ENCODE assay signal across 6 worm cellular contexts in the genomic region with DNA sequence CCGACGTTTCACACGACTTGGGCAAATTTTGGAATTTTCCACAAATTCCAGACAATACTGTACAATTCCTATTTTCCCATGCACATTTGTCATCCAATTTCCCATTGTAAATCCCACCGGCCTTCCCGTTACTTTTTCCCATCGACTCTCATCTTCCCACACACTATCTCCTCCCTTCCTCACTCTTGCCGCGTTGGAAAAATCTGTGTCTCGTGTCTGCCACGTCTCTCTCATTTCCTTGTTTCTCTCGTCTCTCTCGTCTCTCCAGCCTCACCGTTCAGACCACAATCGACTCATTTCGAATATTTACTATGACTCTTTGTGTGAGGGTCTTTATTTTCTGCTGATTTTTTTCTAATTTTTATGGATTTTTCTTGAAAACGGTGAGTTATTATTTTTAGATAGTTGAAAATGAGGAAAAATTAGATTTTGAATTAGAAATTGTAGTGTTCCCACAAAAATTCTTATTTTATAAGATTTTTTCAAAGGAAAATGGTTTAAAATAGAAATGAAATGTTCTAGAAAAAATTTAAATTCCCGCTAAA.
TF ChIP-seq lines count a peak whose summit lies in the region.

Gene K02E2.11, plus strand, starts transcription at position 251 of the 545 bp plus-strand sequence.

TF ChIP-seq in whole organism, L1 larva, 84 proteins besides CTCF, POLR2A, EP300 and RAD21 (continued from another document and continues in another):
- peak; percentile 50 for TF ChIP-seq nhr-20 (tag; optimal IDR thresholded peaks at IDR 0.05; lab: Kevin White, UChicago)
- peak; percentile 19 for TF ChIP-seq snpc-4 (tag; optimal IDR thresholded peaks at IDR 0.05; lab: Kevin White, UChicago)
- no peak for TF ChIP-seq nhr-12 (tag; optimal IDR thresholded peaks at IDR 0.05; lab: Kevin White, UChicago)
- TF ChIP-seq xbp-1 (tag; optimal IDR thresholded peaks at IDR 0.05; lab: Kevin White, UChicago) = peak; percentile 38
- peak in 2 of 3 experiments; percentile 4 to 21 for TF ChIP-seq dpl-1 (GFP tag; optimal IDR thresholded peaks at IDR 0.05; lab: Kevin White, UChicago)
- peak; percentile 40 to 78 for TF ChIP-seq efl-1 (optimal IDR thresholded peaks at IDR 0.05; lab: Kevin White, UChicago)
- peak in 1 of 2 experiments; percentile 19 for TF ChIP-seq efl-1 (GFP tag; optimal IDR thresholded peaks at IDR 0.05 in 1 of 2; lab: Kevin White, UChicago)
- TF ChIP-seq ets-5 (GFP tag; IDR thresholded peaks at IDR 0.05; lab: Robert Waterston, UW) = no peak
- TF ChIP-seq ceh-82 (tag; optimal IDR thresholded peaks at IDR 0.05; lab: Kevin White, UChicago) = peak in 2 of 3 experiments; percentile 51 to 52
- peak; percentile 7 for TF ChIP-seq irx-1 (tag; optimal IDR thresholded peaks at IDR 0.05; lab: Kevin White, UChicago)
- peak; percentile 14 for TF ChIP-seq unc-86 (tag; optimal IDR thresholded peaks at IDR 0.05; lab: Kevin White, UChicago)
- peak; percentile 38 for TF ChIP-seq fos-1 (tag; optimal IDR thresholded peaks at IDR 0.05; lab: Kevin White, UChicago)
- TF ChIP-seq tbx-2 (tag; optimal IDR thresholded peaks at IDR 0.05; lab: Kevin White, UChicago) = peak; percentile 36
- no peak for TF ChIP-seq unc-62 (GFP tag; optimal IDR thresholded peaks at IDR 0.05; lab: Kevin White, UChicago)
- TF ChIP-seq blmp-1 (tag; optimal IDR thresholded peaks at IDR 0.05; lab: Kevin White, UChicago) = peak; percentile 51
- peak; percentile 62 for TF ChIP-seq nhr-71 (tag; optimal IDR thresholded peaks at IDR 0.05; lab: Kevin White, UChicago)
- TF ChIP-seq snu-23 (GFP tag; optimal IDR thresholded peaks at IDR 0.05; lab: Kevin White, UChicago) = peak; percentile 71
- no peak for TF ChIP-seq pqm-1 (tag; optimal IDR thresholded peaks at IDR 0.05; lab: Kevin White, UChicago)
- TF ChIP-seq dsc-1 (tag; optimal IDR thresholded peaks at IDR 0.05; lab: Kevin White, UChicago) = peak; percentile 28
- no peak for TF ChIP-seq zip-4 (GFP tag; optimal IDR thresholded peaks at IDR 0.05; lab: Kevin White, UChicago)

TF ChIP-seq in whole organism, L2 larva, 48 proteins besides CTCF, POLR2A, EP300 and RAD21 (continued from another document):
- no peak for TF ChIP-seq lin-39 (tag; optimal IDR thresholded peaks at IDR 0.05; lab: Kevin White, UChicago)
- peak; percentile 9 for TF ChIP-seq zag-1 (tag; optimal IDR thresholded peaks at IDR 0.05; lab: Kevin White, UChicago)
- TF ChIP-seq Y55F3AM.14 (GFP tag; optimal IDR thresholded peaks at IDR 0.05; lab: Kevin White, UChicago) = no peak
- peak; percentile 3 for TF ChIP-seq lin-13 (GFP tag; optimal IDR thresholded peaks at IDR 0.05; lab: Kevin White, UChicago)
- no peak for TF ChIP-seq nhr-12 (tag; optimal IDR thresholded peaks at IDR 0.05; lab: Kevin White, UChicago)
- TF ChIP-seq ztf-1 (GFP tag; conservative IDR thresholded peaks at IDR 0.05; lab: Robert Waterston, UW) = no peak
- no peak for TF ChIP-seq dmd-4 (tag; optimal IDR thresholded peaks at IDR 0.05; lab: Kevin White, UChicago)
- peak; percentile 12 for TF ChIP-seq fos-1 (tag; optimal IDR thresholded peaks at IDR 0.05; lab: Kevin White, UChicago)
- peak; percentile 39 for TF ChIP-seq sma-3 (GFP tag; optimal IDR thresholded peaks at IDR 0.05; lab: Kevin White, UChicago)
- TF ChIP-seq F13H6.1 (tag; optimal IDR thresholded peaks at IDR 0.05; lab: Kevin White, UChicago) = peak; percentile 68

TF ChIP-seq in whole organism, L3 larva, 47 proteins besides CTCF, POLR2A, EP300 and RAD21 (continued from another document):
- peak; percentile 82 for TF ChIP-seq pha-4 (tag; optimal IDR thresholded peaks at IDR 0.05; lab: Kevin White, UChicago)
- TF ChIP-seq skn-1 (tag; optimal IDR thresholded peaks at IDR 0.05; lab: Kevin White, UChicago) = peak; percentile 38
- peak; percentile 88 for TF ChIP-seq hmg-11 (tag; optimal IDR thresholded peaks at IDR 0.05; lab: Kevin White, UChicago)
TF ChIP-seq in whole organism, L3 larva: peak in this region for 10.

TF ChIP-seq in whole organism, L4 larva, 104 proteins besides CTCF, POLR2A, EP300 and RAD21 (continued from another document):
- peak in 1 of 2 experiments; percentile 65 for TF ChIP-seq mdl-1 (tag; optimal IDR thresholded peaks at IDR 0.05; lab: Kevin White, UChicago)
- TF ChIP-seq dve-1 (tag; optimal IDR thresholded peaks at IDR 0.05; lab: Kevin White, UChicago; ENCODE audit: insufficient read depth) = peak; percentile 58
- peak; percentile 27 for TF ChIP-seq dpl-1 (GFP tag; optimal IDR thresholded peaks at IDR 0.05; lab: Kevin White, UChicago)
- TF ChIP-seq ama-1 (optimal IDR thresholded peaks at IDR 0.05; lab: Kevin White, UChicago) = no peak
- TF ChIP-seq rbr-2 (tag; optimal IDR thresholded peaks at IDR 0.05; lab: Kevin White, UChicago) = peak; percentile 29
- peak; percentile 22 for TF ChIP-seq nhr-28 (tag; optimal IDR thresholded peaks at IDR 0.05; lab: Kevin White, UChicago)
- no peak for TF ChIP-seq hif-1 (tag; optimal IDR thresholded peaks at IDR 0.05; lab: Kevin White, UChicago)
- no peak for TF ChIP-seq pha-4 (GFP tag; IDR thresholded peaks at IDR 0.05; lab: Robert Waterston, UW)
- peak; percentile 25 for TF ChIP-seq pha-4 (tag; optimal IDR thresholded peaks at IDR 0.05; lab: Kevin White, UChicago)
- TF ChIP-seq lin-39 (tag; optimal IDR thresholded peaks at IDR 0.05; lab: Kevin White, UChicago) = no peak
- no peak for TF ChIP-seq lir-3 (tag; optimal IDR thresholded peaks at IDR 0.05; lab: Kevin White, UChicago)
- peak; percentile 13 for TF ChIP-seq nhr-11 (tag; optimal IDR thresholded peaks at IDR 0.05; lab: Kevin White, UChicago)
- TF ChIP-seq zfp-2 (tag; optimal IDR thresholded peaks at IDR 0.05; lab: Kevin White, UChicago) = no peak
- no peak for TF ChIP-seq zip-2 (tag; optimal IDR thresholded peaks at IDR 0.05; lab: Kevin White, UChicago)
- no peak for TF ChIP-seq daf-16 (GFP tag; optimal IDR thresholded peaks at IDR 0.05; lab: Kevin White, UChicago)
- peak; percentile 9 for TF ChIP-seq daf-16 (tag; optimal IDR thresholded peaks at IDR 0.05; lab: Kevin White, UChicago)
- TF ChIP-seq dmd-8 (GFP tag; IDR thresholded peaks at IDR 0.05; lab: Robert Waterston, UW) = no peak
- no peak for TF ChIP-seq tra-1 (GFP tag; IDR thresholded peaks at IDR 0.05; lab: Robert Waterston, UW)
- TF ChIP-seq duxl-1 (tag; optimal IDR thresholded peaks at IDR 0.05; lab: Kevin White, UChicago; ENCODE audit: poor library complexity) = peak; percentile 93
- no peak for TF ChIP-seq nhr-102 (tag; optimal IDR thresholded peaks at IDR 0.05; lab: Kevin White, UChicago)
TF ChIP-seq in whole organism, L4 larva: peak in this region for 15.

TF ChIP-seq in whole organism, late embryonic, 69 proteins besides CTCF, POLR2A, EP300 and RAD21 (continued from another document):
- TF ChIP-seq ceh-2 (tag; optimal IDR thresholded peaks at IDR 0.05; lab: Kevin White, UChicago) = peak; percentile 11
- no peak for TF ChIP-seq dmd-4 (tag; optimal IDR thresholded peaks at IDR 0.05; lab: Kevin White, UChicago; ENCODE audit: borderline replicate concordance)
- TF ChIP-seq C08G9.2 (tag; optimal IDR thresholded peaks at IDR 0.05; lab: Kevin White, UChicago) = peak; percentile 9
- no peak for TF ChIP-seq pag-3 (tag; optimal IDR thresholded peaks at IDR 0.05; lab: Kevin White, UChicago; ENCODE audit: borderline replicate concordance)

TF ChIP-seq in whole organism, young adult, 124 proteins besides CTCF, POLR2A, EP300 and RAD21 (continued from another document):
- TF ChIP-seq ztf-3 (GFP tag; optimal IDR thresholded peaks at IDR 0.05; lab: Kevin White, UChicago) = no peak
- TF ChIP-seq rec-8 (tag; optimal IDR thresholded peaks at IDR 0.05; lab: Kevin White, UChicago) = no peak
- TF ChIP-seq ceh-79 (tag; optimal IDR thresholded peaks at IDR 0.05; lab: Kevin White, UChicago) = no peak
- TF ChIP-seq hmg-20 (GFP tag; IDR thresholded peaks at IDR 0.05; lab: Robert Waterston, UW) = no peak
- no peak for TF ChIP-seq lsl-1 (GFP tag; optimal IDR thresholded peaks at IDR 0.05; lab: Kevin White, UChicago)
